Fruit fly (Drosophila melanogaster) whole organism, embryonic: Measurements from ENCODE around the gene Arl6IP1.

Experiments used
- ATbp ChIP-seq: fragments of 200-800 bp; sonication (Bioruptor generic); optimal IDR thresholded peaks from 2 replicates; lab custom pipeline; 2017; ENCODE audit warnings: missing biosample characterization, mild to moderate bottlenecking, missing genetic modification characterization, missing genetic modification reagents
- Atf3 ChIP-seq: fragments of 200-800 bp; sonication (Bioruptor generic); optimal IDR thresholded peaks from 3 replicates; lab custom pipeline; 2016; ENCODE audit warnings: missing biosample characterization, missing genetic modification characterization
- Atf6 ChIP-seq: fragments of 200-800 bp; sonication (Bioruptor generic); IDR thresholded peaks from 2 replicates; pipeline ENCODE4 v1.3.6; 2022; ENCODE audit warnings: missing biosample characterization, missing genetic modification characterization
- Bteb2 ChIP-seq: fragments of 200-800 bp; sonication (Bioruptor generic); optimal IDR thresholded peaks from 2 replicates; lab custom pipeline; 2016; ENCODE audit warnings: missing biosample characterization, missing genetic modification characterization
- CG10959 ChIP-seq: fragments of 200-800 bp; sonication (Bioruptor generic); IDR thresholded peaks from 2 replicates; pipeline ENCODE4 v1.3.6; 2022; ENCODE audit warnings: missing biosample characterization, missing genetic modification characterization
- CG12155 ChIP-seq: fragments of 200-800 bp; sonication (Bioruptor generic); optimal IDR thresholded peaks from 3 replicates; lab custom pipeline; 2016; ENCODE audit warnings: missing biosample characterization, missing genetic modification characterization
- CG12391 ChIP-seq: fragments of 200-800 bp; sonication (Bioruptor generic); optimal IDR thresholded peaks from 3 replicates; lab custom pipeline; 2018; ENCODE audit warnings: missing biosample characterization, mild to moderate bottlenecking, missing genetic modification characterization, moderate library complexity
- CG12942 ChIP-seq: fragments of 200-800 bp; sonication (Bioruptor generic); optimal IDR thresholded peaks from 3 replicates; lab custom pipeline; 2016; ENCODE audit warnings: missing biosample characterization, missing genetic modification characterization
- CG14014 ChIP-seq: fragments of 200-800 bp; sonication (Bioruptor generic); IDR thresholded peaks from 2 replicates; pipeline ENCODE4 v1.3.6; 2022; ENCODE audit warnings: missing biosample characterization, missing genetic modification characterization
- CG15514 ChIP-seq: fragments of 200-800 bp; sonication (Bioruptor generic); optimal IDR thresholded peaks from 3 replicates; lab custom pipeline; 2017; ENCODE audit warnings: missing biosample characterization, missing genetic modification characterization, mild to moderate bottlenecking, moderate library complexity, missing genetic modification reagents
- CG16813 ChIP-seq: fragments of 200-800 bp; sonication (Bioruptor generic); IDR thresholded peaks from 3 replicates; pipeline ENCODE4 v1.3.6; 2022; ENCODE audit warnings: missing biosample characterization, missing genetic modification characterization; ENCODE audit not compliant: partially characterized antibody
- CG16815 ChIP-seq: fragments of 200-800 bp; sonication (Bioruptor generic); optimal IDR thresholded peaks from 3 replicates; lab custom pipeline; 2017; ENCODE audit warnings: missing biosample characterization, mild to moderate bottlenecking, missing genetic modification characterization
- CG17186 ChIP-seq: fragments of 200-800 bp; sonication (Bioruptor generic); optimal IDR thresholded peaks from 3 replicates; lab custom pipeline; 2017; ENCODE audit warnings: missing biosample characterization, missing genetic modification reagents, missing genetic modification characterization
- CG30403 ChIP-seq: fragments of 200-800 bp; sonication (Bioruptor generic); optimal IDR thresholded peaks from 3 replicates; lab custom pipeline; 2016; ENCODE audit warnings: missing biosample characterization, missing genetic modification characterization
- CG32767 ChIP-seq: fragments of 200-800 bp; sonication (Bioruptor generic); IDR thresholded peaks from 2 replicates; pipeline ENCODE4 v1.3.6; 2022; ENCODE audit warnings: missing biosample characterization, missing genetic modification characterization
- CG34376 ChIP-seq: fragments of 200-800 bp; sonication (Bioruptor generic); optimal IDR thresholded peaks from 2 replicates; lab custom pipeline; 2018; ENCODE audit warnings: missing biosample characterization, mild to moderate bottlenecking, missing genetic modification characterization
- CG42726 ChIP-seq: fragments of 200-800 bp; sonication (Bioruptor generic); IDR thresholded peaks from 2 replicates; pipeline ENCODE4 v1.3.6; 2022; ENCODE audit warnings: missing biosample characterization, missing genetic modification characterization; ENCODE audit not compliant: partially characterized antibody
- CG4617 ChIP-seq: fragments of 200-800 bp; sonication (Bioruptor generic); optimal IDR thresholded peaks from 3 replicates; lab custom pipeline; 2016; ENCODE audit warnings: missing biosample characterization, missing genetic modification characterization, borderline replicate concordance
- CG6854 ChIP-seq: fragments of 200-800 bp; sonication (Bioruptor generic); optimal IDR thresholded peaks from 3 replicates; lab custom pipeline; 2017; ENCODE audit warnings: missing biosample characterization, mild to moderate bottlenecking, missing genetic modification characterization
- CG7271 ChIP-seq: fragments of 200-800 bp; sonication (Bioruptor generic); optimal IDR thresholded peaks from 2 replicates; lab custom pipeline; 2018; ENCODE audit warnings: missing biosample characterization, mild to moderate bottlenecking, missing genetic modification characterization, moderate library complexity
- CG7556 ChIP-seq: fragments of 200-800 bp; sonication (Bioruptor generic); optimal IDR thresholded peaks from 2 replicates; lab custom pipeline; 2017; ENCODE audit warnings: missing biosample characterization, mild to moderate bottlenecking, missing genetic modification characterization
- CkIIα-i1 ChIP-seq: fragments of 200-800 bp; sonication (Bioruptor generic); IDR thresholded peaks from 2 replicates; pipeline ENCODE4 v1.3.6; 2022; ENCODE audit warnings: missing biosample characterization, missing genetic modification characterization
- CoRest ChIP-seq: fragments of 200-800 bp; sonication (Bioruptor generic); optimal IDR thresholded peaks from 3 replicates; lab custom pipeline; 2018; ENCODE audit warnings: missing biosample characterization, mild to moderate bottlenecking, missing genetic modification characterization, moderate library complexity
- Deaf1 ChIP-seq: fragments of 200-800 bp; optimal IDR thresholded peaks from 3 replicates; lab custom pipeline; 2019; ENCODE audit warnings: missing biosample characterization, mild to moderate bottlenecking, missing genetic modification characterization, moderate library complexity
- Dll ChIP-seq: fragments of 200-800 bp; sonication (Bioruptor generic); IDR thresholded peaks from 4 replicates; pipeline ENCODE4 v1.3.6; 2022; ENCODE audit warnings: missing biosample characterization, missing genetic modification characterization; ENCODE audit not compliant: partially characterized antibody
- E2f2 ChIP-seq: fragments of 200-800 bp; sonication (Bioruptor generic); IDR thresholded peaks from 2 replicates; pipeline ENCODE4 v1.3.6; 2022; ENCODE audit warnings: missing biosample characterization, missing genetic modification characterization
- Ets97D ChIP-seq: fragments of 200-800 bp; sonication (Bioruptor generic); optimal IDR thresholded peaks from 3 replicates; lab custom pipeline; 2016; ENCODE audit warnings: missing biosample characterization, missing genetic modification characterization
- HHEX ChIP-seq: fragments of 200-800 bp; sonication (Bioruptor generic); optimal IDR thresholded peaks from 3 replicates; lab custom pipeline; 2017; ENCODE audit warnings: missing biosample characterization, mild to moderate bottlenecking, missing genetic modification characterization, missing genetic modification reagents
- Hr39 ChIP-seq: fragments of >200 bp; optimal IDR thresholded peaks from 2 replicates; lab custom pipeline; 2017
- Hsf ChIP-seq: fragments of 200-800 bp; sonication (Bioruptor generic); optimal IDR thresholded peaks from 3 replicates; lab custom pipeline; 2016; ENCODE audit warnings: missing biosample characterization, missing genetic modification characterization
- MESR4 ChIP-seq: fragments of 200-800 bp; sonication (Bioruptor generic); optimal IDR thresholded peaks from 2 replicates; lab custom pipeline; 2018; ENCODE audit warnings: missing biosample characterization, mild to moderate bottlenecking, missing genetic modification characterization, moderate library complexity
- Meics ChIP-seq: fragments of 200-800 bp; sonication (Bioruptor generic); optimal IDR thresholded peaks from 2 replicates; lab custom pipeline; 2017; ENCODE audit warnings: missing biosample characterization, mild to moderate bottlenecking, missing genetic modification characterization
- Myb ChIP-seq: fragments of 200-800 bp; sonication (Bioruptor generic); optimal IDR thresholded peaks from 2 replicates; lab custom pipeline; 2016; ENCODE audit warnings: missing biosample characterization, missing genetic modification characterization
- TFAM ChIP-seq: fragments of 200-800 bp; sonication (Bioruptor generic); optimal IDR thresholded peaks from 2 replicates; lab custom pipeline; 2017; ENCODE audit warnings: missing biosample characterization, missing genetic modification characterization, inconsistent platforms
- Taf1 ChIP-seq: fragments of 200-800 bp; sonication (Bioruptor generic); IDR thresholded peaks from 2 replicates; pipeline ENCODE4 v1.3.6; 2022; ENCODE audit warnings: missing biosample characterization, missing genetic modification characterization
- Tbp ChIP-seq: fragments of >200 bp; optimal IDR thresholded peaks from 2 replicates; lab custom pipeline; 2018; ENCODE audit warnings: missing biosample characterization, missing genetic modification characterization
- Usf ChIP-seq: fragments of 200-800 bp; sonication (Bioruptor generic); optimal IDR thresholded peaks from 2 replicates; lab custom pipeline; 2017; ENCODE audit warnings: missing genotype, missing biosample characterization, missing genetic modification characterization
- YL-1 ChIP-seq: fragments of 200-800 bp; sonication (Bioruptor generic); optimal IDR thresholded peaks from 3 replicates; lab custom pipeline; 2017; ENCODE audit warnings: missing biosample characterization, mild to moderate bottlenecking, missing genetic modification characterization
- chn ChIP-seq: fragments of 200-800 bp; sonication (Bioruptor generic); optimal IDR thresholded peaks from 2 replicates; lab custom pipeline; 2016; ENCODE audit warnings: missing biosample characterization, missing genetic modification characterization
- emc ChIP-seq: fragments of 200-800 bp; sonication (Bioruptor generic); optimal IDR thresholded peaks from 2 replicates; lab custom pipeline; 2016; ENCODE audit warnings: missing biosample characterization, missing genetic modification characterization
- gsb-n ChIP-seq: fragments of 200-800 bp; sonication (Bioruptor generic); optimal IDR thresholded peaks from 3 replicates; lab custom pipeline; 2018; ENCODE audit warnings: missing biosample characterization, mild to moderate bottlenecking, missing genetic modification characterization
- ham ChIP-seq: fragments of 200-800 bp; sonication (Bioruptor generic); IDR thresholded peaks from 2 replicates; pipeline ENCODE4 v1.3.6; 2022; ENCODE audit warnings: missing biosample characterization, missing genetic modification characterization
- jumu ChIP-seq: fragments of 200-800 bp; sonication (Bioruptor generic); optimal IDR thresholded peaks from 3 replicates; lab custom pipeline; 2016; ENCODE audit warnings: missing biosample characterization, missing genetic modification characterization
- lab ChIP-seq: fragments of 200-800 bp; sonication (Bioruptor generic); optimal IDR thresholded peaks from 3 replicates; lab custom pipeline; 2017; ENCODE audit warnings: missing biosample characterization, missing genetic modification characterization, mild to moderate bottlenecking, moderate library complexity, missing genetic modification reagents
- mld ChIP-seq: fragments of 200-800 bp; sonication (Bioruptor generic); IDR thresholded peaks from 3 replicates; pipeline ENCODE4 v1.3.6; 2022; ENCODE audit warnings: missing biosample characterization, missing genetic modification characterization; ENCODE audit not compliant: partially characterized antibody
- nerfin-2 ChIP-seq: fragments of 200-800 bp; sonication (Bioruptor generic); IDR thresholded peaks from 2 replicates; pipeline ENCODE4 v1.3.6; 2022; ENCODE audit warnings: missing biosample characterization, missing genetic modification characterization; ENCODE audit not compliant: partially characterized antibody
- row ChIP-seq: fragments of 200-800 bp; sonication (Bioruptor generic); IDR thresholded peaks from 3 replicates; pipeline ENCODE4 v1.3.6; 2022; ENCODE audit warnings: missing biosample characterization, missing genetic modification characterization
- salm ChIP-seq: fragments of 200-800 bp; sonication (Bioruptor generic); optimal IDR thresholded peaks from 2 replicates; lab custom pipeline; 2018; ENCODE audit warnings: missing biosample characterization, mild to moderate bottlenecking, missing genetic modification characterization
- trem ChIP-seq: fragments of 200-800 bp; optimal IDR thresholded peaks from 3 replicates; lab custom pipeline; 2019; ENCODE audit warnings: missing biosample characterization, mild to moderate bottlenecking, missing genetic modification characterization, moderate library complexity
- vvl ChIP-seq: fragments of 200-800 bp; sonication (Bioruptor generic); IDR thresholded peaks from 2 replicates; pipeline ENCODE4 v1.3.6; 2022; ENCODE audit warnings: missing biosample characterization, missing genetic modification characterization
- wdn ChIP-seq: fragments of 200-800 bp; sonication (Bioruptor generic); IDR thresholded peaks from 2 replicates; pipeline ENCODE4 v1.3.6; 2022; ENCODE audit warnings: missing biosample characterization, missing genetic modification characterization

The Arl6IP1 gene

DNA sequence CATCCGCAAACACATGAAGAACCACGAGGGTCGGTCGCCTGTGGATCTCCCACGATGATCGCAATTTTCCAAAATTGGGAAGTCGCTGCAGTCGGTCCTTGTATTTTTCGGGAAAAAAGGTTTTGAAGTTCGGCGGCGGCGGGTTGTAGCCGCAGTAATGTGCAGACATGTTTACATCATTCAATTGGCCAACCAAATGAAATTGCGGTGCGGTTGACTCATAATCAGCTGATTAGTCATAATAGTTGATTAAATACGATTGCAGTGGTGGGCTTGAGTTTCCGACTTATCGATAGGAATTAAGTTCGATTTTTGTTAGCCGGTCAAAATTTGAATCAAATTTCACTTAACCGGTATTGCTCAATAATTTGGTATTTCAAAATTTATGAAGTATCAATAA is 8.7 kb downstream of the Arl6IP1 start, which contains the start of gene CG14907 (continued):
- peak; percentile 47 for TF ChIP-seq CG15514
- TF ChIP-seq Ets97D, result peak; percentile 18
- peak; percentile 44; the same call in 1 of the 3 replicates for TF ChIP-seq mld (GFP tag; lab: Robert Waterston, UW)
- TF ChIP-seq Hr39 (lab: Kevin White, UChicago), result no peak
- TF ChIP-seq Dll (GFP tag; lab: Robert Waterston, UW), result peak; percentile 78
- TF ChIP-seq salm (tag; lab: Kevin White, UChicago), result no peak
- TF ChIP-seq ham (GFP tag; lab: Robert Waterston, UW), result no peak
- no peak for TF ChIP-seq HHEX (GFP tag; lab: Kevin White, UChicago)
- no peak for TF ChIP-seq row (GFP tag; lab: Robert Waterston, UW)
- no peak for TF ChIP-seq ATbp
- no peak for TF ChIP-seq Tbp (GFP tag; lab: Kevin White, UChicago)
- TF ChIP-seq nerfin-2 (GFP tag; lab: Robert Waterston, UW), result peak; percentile 65
- no peak for TF ChIP-seq CG4617 (GFP tag; lab: Kevin White, UChicago)
- peak; percentile 12 for TF ChIP-seq YL-1 (GFP tag; lab: Kevin White, UChicago)
- peak; percentile 44 for TF ChIP-seq CG34376 (GFP tag; lab: Kevin White, UChicago)
- TF ChIP-seq TFAM (GFP tag; lab: Kevin White, UChicago), result no peak
- peak; percentile 49 for TF ChIP-seq Myb (GFP tag; lab: Kevin White, UChicago)
- TF ChIP-seq Usf (GFP tag; lab: Kevin White, UChicago), result no peak
- TF ChIP-seq CkIIα-i1, result no peak
- no peak for TF ChIP-seq CG10959 (GFP tag; lab: Robert Waterston, UW)
- no peak for TF ChIP-seq CG12942
- no peak for TF ChIP-seq CG32767 (GFP tag; lab: Robert Waterston, UW)
- no peak for TF ChIP-seq Meics (GFP tag; lab: Kevin White, UChicago)
- no peak for TF ChIP-seq Bteb2 (GFP tag; lab: Kevin White, UChicago)
- TF ChIP-seq Atf3 (GFP tag; lab: Kevin White, UChicago), result no peak
- no peak for TF ChIP-seq Deaf1 (tag; lab: Kevin White, UChicago)
- TF ChIP-seq CG7556 (GFP tag; lab: Kevin White, UChicago), result no peak
- no peak for TF ChIP-seq jumu (GFP tag; lab: Kevin White, UChicago)
- peak; percentile 68 for TF ChIP-seq MESR4 (GFP tag; lab: Kevin White, UChicago)
- TF ChIP-seq Hsf (GFP tag; lab: Kevin White, UChicago), result no peak
- TF ChIP-seq chn (GFP tag; lab: Kevin White, UChicago), result no peak
- TF ChIP-seq lab (GFP tag; lab: Kevin White, UChicago), result no peak
- TF ChIP-seq CG12155, result no peak
- TF ChIP-seq CG30403 (GFP tag; lab: Kevin White, UChicago), result no peak
- TF ChIP-seq Taf1 (GFP tag; lab: Robert Waterston, UW), result no peak
- no peak for TF ChIP-seq CG17186
- TF ChIP-seq Atf6 (GFP tag; lab: Robert Waterston, UW), result no peak
- TF ChIP-seq CG42726, result 0 out of 2 replicates have a peak, but pooled peaks have one; percentile 5
- no peak for TF ChIP-seq emc (GFP tag; lab: Kevin White, UChicago)
- no peak for TF ChIP-seq CG7271 (tag; lab: Kevin White, UChicago)
- no peak for TF ChIP-seq CG6854 (GFP tag; lab: Kevin White, UChicago)
- no peak for TF ChIP-seq CG12391 (tag; lab: Kevin White, UChicago)
- TF ChIP-seq gsb-n, result no peak
- TF ChIP-seq trem (tag; lab: Kevin White, UChicago), result peak; percentile 23
- TF ChIP-seq vvl (GFP tag; lab: Robert Waterston, UW), result 0 out of 2 replicates have a peak, but pooled peaks have one; percentile 20
- TF ChIP-seq CG14014 (GFP tag; lab: Robert Waterston, UW), result no peak
- no peak for TF ChIP-seq wdn (GFP tag; lab: Robert Waterston, UW)
- no peak for TF ChIP-seq CoRest (tag; lab: Kevin White, UChicago)
- TF ChIP-seq E2f2 (GFP tag; lab: Robert Waterston, UW), result peak; percentile 91
- peak; percentile 53 for TF ChIP-seq CG16813 (GFP tag; lab: Robert Waterston, UW)
- no peak for TF ChIP-seq CG16815
